Worm (Caenorhabditis elegans) whole organism, midembryonic: Measurements from ENCODE around the gene cec-1.

ENCODE experiments used
- T22C8.4 ChIP-seq: fragments of 200-800 bp; sonication (Bioruptor generic); IDR thresholded peaks from 2 replicates; pipeline ENCODE4 v1.3.6; 2022; ENCODE audit warnings: missing genetic modification characterization, missing compliant biosample characterization
- flt-1 ChIP-seq: fragments of 200-800 bp; sonication (Bioruptor generic); IDR thresholded peaks from 2 replicates; pipeline ENCODE4 v1.3.6; 2022; ENCODE audit warnings: missing genetic modification characterization, missing compliant biosample characterization
- ref-1 ChIP-seq: fragments of 200-800 bp; sonication (Bioruptor generic); conservative IDR thresholded peaks from 2 replicates; pipeline ENCODE4 v1.3.6; 2022; ENCODE audit warnings: missing genetic modification reagents, missing genetic modification characterization, missing compliant biosample characterization

ce11 chrIII:8432143-8432542 is 6.0 kb downstream of the cec-1 start, which contains the start of gene ZK1236.5:
- TF ChIP-seq T22C8.4 (GFP tag; lab: Robert Waterston, UW) (no peak), ref-1 (GFP tag; lab: Robert Waterston, UW) (no peak), flt-1 (no peak)
